Worm (Caenorhabditis elegans): ENCODE data around the gene F08D12.15.

DNA sequence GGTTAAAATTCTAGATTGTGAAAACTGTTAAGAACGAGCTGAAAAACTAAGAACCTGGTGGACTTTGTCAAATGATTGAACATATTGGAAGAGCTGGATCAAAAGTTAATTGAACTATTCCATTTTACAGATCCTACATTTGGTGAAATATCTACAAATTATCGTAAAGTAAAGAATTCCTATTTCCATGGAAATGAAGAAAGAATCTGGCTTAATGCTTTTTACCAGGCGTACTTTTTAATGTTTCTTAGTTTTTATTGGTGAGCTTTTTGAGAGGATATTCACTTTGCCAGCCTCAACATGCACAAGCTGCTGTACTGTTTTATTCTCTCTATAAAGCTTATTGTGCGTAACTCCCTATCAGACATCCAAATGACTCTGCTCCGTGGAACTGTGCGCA lies 11.4 kb downstream of the F08D12.15 start, which contains the start of gene F08D12.4:
- no peak for TF ChIP-seq lag-1 (GFP tag; IDR thresholded peaks at IDR 0.05)
- no peak for TF ChIP-seq ets-4 (GFP tag; optimal IDR thresholded peaks at IDR 0.05)
- TF ChIP-seq T07F8.4 (tag; optimal IDR thresholded peaks at IDR 0.05): no peak
- no peak for TF ChIP-seq madf-3 (GFP tag; IDR thresholded peaks at IDR 0.05)
- TF ChIP-seq tbx-9 (tag; optimal IDR thresholded peaks at IDR 0.05; ENCODE audit: borderline replicate concordance): no peak
- no peak for TF ChIP-seq gei-17 (GFP tag; optimal IDR thresholded peaks at IDR 0.05)
- no peak for TF ChIP-seq ZK185.1 (tag; optimal IDR thresholded peaks at IDR 0.05; ENCODE audit: poor library complexity, severe bottlenecking)
- no peak for TF ChIP-seq F49E8.2 (tag; optimal IDR thresholded peaks at IDR 0.05; ENCODE audit: insufficient read depth)
- no peak for TF ChIP-seq hlh-26 (GFP tag; conservative IDR thresholded peaks at IDR 0.05)
- TF ChIP-seq efl-1 (GFP tag; optimal IDR thresholded peaks at IDR 0.05): no peak
- no peak for TF ChIP-seq nhr-27 (tag; optimal IDR thresholded peaks at IDR 0.05)

Data from whole organism, young adult.